Worm (Caenorhabditis elegans) whole organism, young adult: Measurements from ENCODE around the gene F39F10.2.

ENCODE experiments used
- C17E4.6 ChIP-seq: fragments of 200-800 bp; sonication (Bioruptor generic); IDR thresholded peaks from 2 replicates; pipeline ENCODE4 v1.3.6; 2022; ENCODE audit warnings: missing genetic modification reagents, missing genetic modification characterization, missing compliant biosample characterization
- athp-1 ChIP-seq: sonication (generic microtip); optimal IDR thresholded peaks from 2 replicates; lab custom pipeline; 2017; ENCODE audit warnings: mild to moderate bottlenecking, missing genetic modification characterization, missing compliant biosample characterization
- lsl-1 ChIP-seq: fragments of 200-800 bp; sonication (Bioruptor generic); optimal IDR thresholded peaks from 2 replicates; lab custom pipeline; 2018; ENCODE audit warnings: mild to moderate bottlenecking, missing genetic modification characterization, moderate library complexity, missing compliant biosample characterization

DNA sequence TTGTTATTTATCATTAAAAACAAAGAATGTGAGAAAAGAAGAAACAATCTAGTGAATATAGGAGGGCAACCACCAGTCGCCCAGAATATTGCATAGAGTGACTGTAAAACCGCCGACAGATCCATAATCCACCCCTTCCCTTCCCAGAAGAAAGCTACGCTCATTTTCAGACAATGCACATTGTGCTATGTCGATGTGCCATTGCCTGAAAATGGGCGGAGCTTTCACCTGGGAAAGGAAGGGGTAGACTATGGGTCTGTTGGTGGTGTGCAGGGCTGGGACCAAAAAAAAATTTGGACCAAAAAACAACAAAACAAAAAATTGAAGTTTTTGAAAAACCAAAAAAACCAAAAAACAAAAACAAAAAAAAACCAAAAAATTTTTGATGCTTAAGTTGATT, 8.9 kb downstream of the F39F10.2 start, which contains the start of gene F39F10.4:
- TF ChIP-seq lsl-1 (GFP tag; lab: Kevin White, UChicago) (no peak), C17E4.6 (GFP tag; lab: Robert Waterston, UW) (no peak), athp-1 (tag; lab: Kevin White, UChicago) (no peak)
